Fruit fly (Drosophila melanogaster) whole organism, embryonic: Measurements from ENCODE around the gene AhcyL1.

ENCODE experiments used
- Abd-B ChIP-seq: fragments of 200-800 bp; sonication (Bioruptor generic); optimal IDR thresholded peaks from 2 replicates; lab custom pipeline; 2018; ENCODE audit warnings: missing biosample characterization, mild to moderate bottlenecking, missing genetic modification characterization, moderate library complexity
- CG13287 ChIP-seq: fragments of 200-800 bp; sonication (Bioruptor generic); IDR thresholded peaks from 2 replicates; pipeline ENCODE4 v1.3.6; 2022; ENCODE audit warnings: missing biosample characterization, missing genetic modification characterization; ENCODE audit not compliant: partially characterized antibody
- CG14965 ChIP-seq: fragments of 200-800 bp; sonication (Bioruptor generic); optimal IDR thresholded peaks from 2 replicates; lab custom pipeline; 2016; ENCODE audit warnings: missing biosample characterization, missing genetic modification characterization, borderline replicate concordance
- CG1602 ChIP-seq: fragments of 200-800 bp; sonication (Bioruptor generic); optimal IDR thresholded peaks from 3 replicates; lab custom pipeline; 2016; ENCODE audit warnings: missing biosample characterization, missing genetic modification characterization
- CG32767 ChIP-seq: fragments of 200-800 bp; sonication (Bioruptor generic); IDR thresholded peaks from 2 replicates; pipeline ENCODE4 v1.3.6; 2022; ENCODE audit warnings: missing biosample characterization, missing genetic modification characterization
- CG4404 ChIP-seq: fragments of 200-800 bp; sonication (Bioruptor generic); IDR thresholded peaks from 2 replicates; pipeline ENCODE4 v1.3.6; 2022; ENCODE audit warnings: missing biosample characterization, missing genetic modification characterization
- CG4820 ChIP-seq: fragments of 200-800 bp; sonication (Bioruptor generic); optimal IDR thresholded peaks from 3 replicates; lab custom pipeline; 2016; ENCODE audit warnings: missing biosample characterization, missing genetic modification characterization
- CG5245 ChIP-seq: fragments of 200-800 bp; sonication (Bioruptor generic); optimal IDR thresholded peaks from 3 replicates; lab custom pipeline; 2016; ENCODE audit warnings: missing biosample characterization, missing genetic modification characterization
- CG7271 ChIP-seq: fragments of 200-800 bp; sonication (Bioruptor generic); optimal IDR thresholded peaks from 2 replicates; lab custom pipeline; 2018; ENCODE audit warnings: missing biosample characterization, mild to moderate bottlenecking, missing genetic modification characterization, moderate library complexity
- CG7786 ChIP-seq: fragments of 200-800 bp; sonication (Bioruptor generic); optimal IDR thresholded peaks from 2 replicates; lab custom pipeline; 2016; ENCODE audit warnings: missing biosample characterization, missing genetic modification characterization
- CG7839 ChIP-seq: fragments of 200-800 bp; sonication (Bioruptor generic); optimal IDR thresholded peaks from 3 replicates; lab custom pipeline; 2018; ENCODE audit warnings: missing biosample characterization, mild to moderate bottlenecking, missing genetic modification characterization, moderate library complexity
- CG7987 ChIP-seq: fragments of 200-800 bp; sonication (Bioruptor generic); optimal IDR thresholded peaks from 2 replicates; lab custom pipeline; 2018; ENCODE audit warnings: missing biosample characterization, mild to moderate bottlenecking, missing genetic modification characterization, moderate library complexity
- CG8478 ChIP-seq: fragments of >200 bp; optimal IDR thresholded peaks from 2 replicates; lab custom pipeline; 2018
- CG9215 ChIP-seq: fragments of 200-800 bp; sonication (Bioruptor generic); IDR thresholded peaks from 2 replicates; pipeline ENCODE4 v1.3.6; 2022; ENCODE audit warnings: missing biosample characterization, missing genetic modification characterization
- CG9437 ChIP-seq: fragments of 200-800 bp; sonication (Bioruptor generic); optimal IDR thresholded peaks from 2 replicates; lab custom pipeline; 2018; ENCODE audit warnings: missing biosample characterization, mild to moderate bottlenecking, missing genetic modification characterization
- CG9932 ChIP-seq: fragments of 200-800 bp; sonication (Bioruptor generic); IDR thresholded peaks from 2 replicates; pipeline ENCODE4 v1.3.6; 2022; ENCODE audit warnings: missing biosample characterization, missing genetic modification characterization
- D19B ChIP-seq: fragments of 200-800 bp; sonication (Bioruptor generic); optimal IDR thresholded peaks from 2 replicates; lab custom pipeline; 2017; ENCODE audit warnings: missing biosample characterization, mild to moderate bottlenecking, missing genetic modification characterization
- Dek ChIP-seq: fragments of 200-800 bp; sonication (Bioruptor generic); optimal IDR thresholded peaks from 3 replicates; lab custom pipeline; 2019; ENCODE audit warnings: missing biosample characterization, mild to moderate bottlenecking, missing genetic modification characterization, moderate library complexity
- Dll ChIP-seq: fragments of 200-800 bp; sonication (Bioruptor generic); IDR thresholded peaks from 4 replicates; pipeline ENCODE4 v1.3.6; 2022; ENCODE audit warnings: missing biosample characterization, missing genetic modification characterization; ENCODE audit not compliant: partially characterized antibody
- ERR ChIP-seq: fragments of 200-800 bp; sonication (Bioruptor generic); optimal IDR thresholded peaks from 2 replicates; lab custom pipeline; 2016; ENCODE audit warnings: missing biosample characterization, missing genetic modification characterization
- Ets97D ChIP-seq: fragments of 200-800 bp; sonication (Bioruptor generic); optimal IDR thresholded peaks from 3 replicates; lab custom pipeline; 2016; ENCODE audit warnings: missing biosample characterization, missing genetic modification characterization
- Hey ChIP-seq: fragments of 200-800 bp; sonication (Bioruptor generic); optimal IDR thresholded peaks from 3 replicates; lab custom pipeline; 2018; ENCODE audit warnings: missing biosample characterization, mild to moderate bottlenecking, missing genetic modification characterization
- MBD-R2 ChIP-seq: fragments of 200-800 bp; sonication (Bioruptor generic); IDR thresholded peaks from 2 replicates; pipeline ENCODE4 v1.3.6; 2022; ENCODE audit warnings: missing biosample characterization, missing genetic modification characterization
- Mad ChIP-seq: fragments of 200-800 bp; sonication (Bioruptor generic); optimal IDR thresholded peaks from 2 replicates; lab custom pipeline; 2016; ENCODE audit warnings: missing biosample characterization, missing genetic modification characterization
- Myb ChIP-seq: fragments of 200-800 bp; sonication (Bioruptor generic); optimal IDR thresholded peaks from 2 replicates; lab custom pipeline; 2016; ENCODE audit warnings: missing biosample characterization, missing genetic modification characterization
- Oaz ChIP-seq: fragments of 200-800 bp; sonication (Bioruptor generic); IDR thresholded peaks from 2 replicates; pipeline ENCODE4 v1.3.6; 2022; ENCODE audit warnings: missing biosample characterization, missing genetic modification characterization
- Poxn ChIP-seq: fragments of 200-800 bp; sonication (Bioruptor generic); IDR thresholded peaks from 2 replicates; pipeline ENCODE4 v1.3.6; 2022; ENCODE audit warnings: missing biosample characterization, missing genetic modification characterization
- Sox102F ChIP-seq: fragments of 200-800 bp; sonication (Bioruptor generic); optimal IDR thresholded peaks from 2 replicates; lab custom pipeline; 2018; ENCODE audit warnings: missing biosample characterization, mild to moderate bottlenecking, missing genetic modification characterization, moderate library complexity
- Spps ChIP-seq: fragments of 200-800 bp; sonication (Bioruptor generic); optimal IDR thresholded peaks from 2 replicates; lab custom pipeline; 2018; ENCODE audit warnings: missing biosample characterization, mild to moderate bottlenecking, missing genetic modification characterization
- ab ChIP-seq: fragments of 200-800 bp; sonication (Bioruptor generic); optimal IDR thresholded peaks from 2 replicates; lab custom pipeline; 2016; ENCODE audit warnings: missing biosample characterization, missing genetic modification characterization
- al ChIP-seq: fragments of 200-800 bp; sonication (Bioruptor generic); IDR thresholded peaks from 2 replicates; pipeline ENCODE4 v1.3.6; 2022; ENCODE audit warnings: missing biosample characterization, missing genetic modification characterization
- ase ChIP-seq: fragments of 200-800 bp; sonication (Bioruptor generic); IDR thresholded peaks from 3 replicates; pipeline ENCODE4 v1.3.6; 2022; ENCODE audit warnings: missing biosample characterization, missing genetic modification characterization
- ato ChIP-seq: fragments of 200-800 bp; sonication (Bioruptor generic); IDR thresholded peaks from 2 replicates; pipeline ENCODE4 v1.3.6; 2022; ENCODE audit warnings: missing biosample characterization, missing genetic modification characterization; ENCODE audit not compliant: partially characterized antibody
- az2 ChIP-seq: fragments of 200-800 bp; sonication (Bioruptor generic); optimal IDR thresholded peaks from 3 replicates; lab custom pipeline; 2016; ENCODE audit warnings: missing biosample characterization, missing genetic modification characterization
- crp ChIP-seq, 2 experiments: fragments of 200-800 bp; sonication (Bioruptor generic); optimal IDR thresholded peaks; 2 replicates in 1 of 2; 3 replicates in 1 of 2; lab custom pipeline; 2017; ENCODE audit warnings: missing biosample characterization in 2 of 2, missing genetic modification characterization in 2 of 2, mild to moderate bottlenecking in 1 of 2, moderate library complexity in 1 of 2
- dati ChIP-seq: fragments of 200-800 bp; sonication (Bioruptor generic); IDR thresholded peaks from 2 replicates; pipeline ENCODE4 v1.3.6; 2022; ENCODE audit warnings: missing biosample characterization, missing genetic modification characterization
- esg ChIP-seq: fragments of 200-800 bp; sonication (Bioruptor generic); conservative IDR thresholded peaks from 2 replicates; pipeline ENCODE4 v1.3.6; 2022; ENCODE audit warnings: missing biosample characterization, missing genetic modification characterization
- gsb ChIP-seq: fragments of 200-800 bp; sonication (Bioruptor generic); IDR thresholded peaks from 2 replicates; pipeline ENCODE4 v1.3.6; 2022; ENCODE audit warnings: missing biosample characterization, missing genetic modification characterization
- h ChIP-seq: fragments of >200 bp; optimal IDR thresholded peaks from 2 replicates; lab custom pipeline; 2017
- inv ChIP-seq: fragments of 200-800 bp; sonication (Bioruptor generic); IDR thresholded peaks from 2 replicates; pipeline ENCODE4 v1.3.6; 2022; ENCODE audit warnings: missing biosample characterization, missing genetic modification characterization; ENCODE audit not compliant: partially characterized antibody
- lbe ChIP-seq: fragments of 200-800 bp; sonication (Bioruptor generic); optimal IDR thresholded peaks from 2 replicates; lab custom pipeline; 2016; ENCODE audit warnings: missing biosample characterization, mild to moderate bottlenecking, missing genetic modification characterization
- pita ChIP-seq: fragments of 200-800 bp; sonication (Bioruptor generic); optimal IDR thresholded peaks from 2 replicates; lab custom pipeline; 2017; ENCODE audit warnings: missing biosample characterization, mild to moderate bottlenecking, missing genetic modification characterization
- pros ChIP-seq: fragments of 200-800 bp; sonication (Bioruptor generic); optimal IDR thresholded peaks from 3 replicates; lab custom pipeline; 2019; ENCODE audit warnings: missing biosample characterization, mild to moderate bottlenecking, missing genetic modification characterization, moderate library complexity
- sima ChIP-seq: fragments of 200-800 bp; sonication (Bioruptor generic); optimal IDR thresholded peaks from 2 replicates; lab custom pipeline; 2016; ENCODE audit warnings: missing biosample characterization, missing genetic modification characterization
- stc ChIP-seq: fragments of 200-800 bp; sonication (Bioruptor generic); IDR thresholded peaks from 2 replicates; pipeline ENCODE4 v1.3.6; 2022; ENCODE audit warnings: missing biosample characterization, missing genetic modification characterization
- trem ChIP-seq: fragments of 200-800 bp; optimal IDR thresholded peaks from 3 replicates; lab custom pipeline; 2019; ENCODE audit warnings: missing biosample characterization, mild to moderate bottlenecking, missing genetic modification characterization, moderate library complexity
- wor ChIP-seq: fragments of 200-800 bp; sonication (Bioruptor generic); IDR thresholded peaks from 2 replicates; pipeline ENCODE4 v1.3.6; 2022; ENCODE audit warnings: missing biosample characterization, missing genetic modification characterization
- yki ChIP-seq: fragments of >200 bp; optimal IDR thresholded peaks from 3 replicates; lab custom pipeline; 2018
- zen ChIP-seq: fragments of 200-800 bp; sonication (Bioruptor generic); optimal IDR thresholded peaks from 3 replicates; lab custom pipeline; 2018; ENCODE audit warnings: missing biosample characterization, mild to moderate bottlenecking, missing genetic modification characterization, moderate library complexity
- zen2 ChIP-seq: fragments of 200-800 bp; sonication (Bioruptor generic); IDR thresholded peaks from 3 replicates; pipeline ENCODE4 v1.3.6; 2022; ENCODE audit warnings: missing biosample characterization, missing genetic modification characterization; ENCODE audit not compliant: partially characterized antibody
- zf30C ChIP-seq: fragments of 200-800 bp; sonication (Bioruptor generic); optimal IDR thresholded peaks from 3 replicates; lab custom pipeline; 2018; ENCODE audit warnings: missing biosample characterization, mild to moderate bottlenecking, missing genetic modification characterization

AhcyL1 gene

DNA sequence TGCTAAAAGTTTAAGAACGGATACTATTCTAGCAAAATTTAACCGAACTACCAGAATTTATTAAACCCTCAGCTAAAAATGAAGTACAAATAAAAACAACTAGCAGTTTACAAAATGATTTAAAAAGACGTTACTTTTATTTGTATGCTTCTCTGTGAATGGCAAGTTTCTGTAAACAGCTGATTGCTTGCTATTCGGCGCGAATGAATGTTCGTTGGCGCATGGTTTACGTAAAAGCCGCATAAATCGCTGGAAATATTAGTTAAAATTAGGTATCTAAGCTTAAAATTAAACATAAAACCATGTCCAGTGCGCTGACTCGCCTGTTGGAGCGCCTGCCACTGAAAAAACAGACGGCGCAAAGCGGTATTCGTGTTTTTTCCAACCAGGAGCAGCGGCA is 8.6 kb upstream of the AhcyL1 start, which contains the start of gene mRpS35 (continued):
- TF ChIP-seq ERR = no peak
- no peak for TF ChIP-seq zen (tag; lab: Kevin White, UChicago)
- no peak for TF ChIP-seq Hey (tag; lab: Kevin White, UChicago)
- TF ChIP-seq esg (GFP tag; lab: Robert Waterston, UW) = no peak
- no peak for TF ChIP-seq CG9932
- no peak for TF ChIP-seq CG1602 (GFP tag; lab: Kevin White, UChicago)
- no peak for TF ChIP-seq CG13287 (GFP tag; lab: Robert Waterston, UW)
- TF ChIP-seq zen2 (GFP tag; lab: Robert Waterston, UW) = no peak
- no peak for TF ChIP-seq wor (GFP tag; lab: Robert Waterston, UW)
- TF ChIP-seq MBD-R2 (GFP tag; lab: Robert Waterston, UW) = peak; percentile 60
- TF ChIP-seq pita (GFP tag; lab: Kevin White, UChicago) = no peak
- peak; percentile 20 for TF ChIP-seq CG9437 (GFP tag; lab: Kevin White, UChicago)
- no peak for TF ChIP-seq gsb (GFP tag; lab: Robert Waterston, UW)
- no peak for TF ChIP-seq stc
- TF ChIP-seq ab (GFP tag; lab: Kevin White, UChicago) = no peak
- TF ChIP-seq crp (GFP tag; optimal IDR thresholded peaks at IDR 0.05; lab: Kevin White, UChicago) = peak; percentile 33 to 90
- TF ChIP-seq Abd-B (GFP tag; lab: Kevin White, UChicago) = no peak
- no peak for TF ChIP-seq trem
- TF ChIP-seq Sox102F (GFP tag; lab: Kevin White, UChicago) = no peak
- no peak for TF ChIP-seq CG4820 (GFP tag; lab: Kevin White, UChicago)
- no peak for TF ChIP-seq CG9215 (GFP tag; lab: Robert Waterston, UW)
- no peak for TF ChIP-seq ase (GFP tag; lab: Robert Waterston, UW)
- no peak for TF ChIP-seq zf30C (GFP tag; lab: Kevin White, UChicago)
- no peak for TF ChIP-seq CG32767 (GFP tag; lab: Robert Waterston, UW)
- TF ChIP-seq lbe (GFP tag; lab: Kevin White, UChicago) = no peak
- TF ChIP-seq dati (GFP tag; lab: Robert Waterston, UW) = no peak
- no peak for TF ChIP-seq CG7987 (GFP tag; lab: Kevin White, UChicago)
- TF ChIP-seq ato (GFP tag; lab: Robert Waterston, UW) = no peak
- no peak for TF ChIP-seq Poxn (GFP tag; lab: Robert Waterston, UW)
- no peak for TF ChIP-seq inv
- no peak for TF ChIP-seq CG5245 (GFP tag; lab: Kevin White, UChicago)
- no peak for TF ChIP-seq CG4404 (GFP tag; lab: Robert Waterston, UW)
- no peak for TF ChIP-seq sima
- TF ChIP-seq D19B = no peak
- TF ChIP-seq al (GFP tag; lab: Robert Waterston, UW) = no peak
- TF ChIP-seq az2 = no peak
- no peak for TF ChIP-seq pros (GFP tag; lab: Kevin White, UChicago)
- TF ChIP-seq Myb (GFP tag; lab: Kevin White, UChicago) = peak; percentile 94
- no peak for TF ChIP-seq Oaz
- TF ChIP-seq CG14965 (GFP tag; lab: Kevin White, UChicago) = no peak
- no peak for TF ChIP-seq Spps
- TF ChIP-seq Dek (tag; lab: Kevin White, UChicago) = no peak
- no peak for TF ChIP-seq Ets97D (GFP tag; lab: Kevin White, UChicago)
- TF ChIP-seq Dll (GFP tag; lab: Robert Waterston, UW) = no peak
- TF ChIP-seq yki (lab: Kevin White, UChicago) = peak; percentile 22
- TF ChIP-seq h (lab: Kevin White, UChicago) = no peak
- no peak for TF ChIP-seq CG8478 (lab: Kevin White, UChicago)
- TF ChIP-seq CG7271 = no peak
- TF ChIP-seq CG7786 (GFP tag; lab: Kevin White, UChicago) = no peak
- no peak for TF ChIP-seq CG7839 (tag; lab: Kevin White, UChicago)
- TF ChIP-seq Mad (GFP tag; lab: Kevin White, UChicago) = no peak
- TF ChIP-seq, all 482 proteins: peak for 12
